Fruit fly (Drosophila melanogaster) whole organism, embryonic: ENCODE results near the gene CG43116.

Source experiments
- CG12219 ChIP-seq: fragments of 200-800 bp; sonication (Bioruptor generic); optimal IDR thresholded peaks from 3 replicates; lab custom pipeline; 2018; ENCODE audit warnings: missing biosample characterization, mild to moderate bottlenecking, missing genetic modification characterization
- CG12744 ChIP-seq: fragments of 200-800 bp; sonication (Bioruptor generic); optimal IDR thresholded peaks from 2 replicates; lab custom pipeline; 2016; ENCODE audit warnings: missing biosample characterization, missing genetic modification characterization
- CG13123 ChIP-seq: fragments of 200-800 bp; sonication (Bioruptor generic); optimal IDR thresholded peaks from 2 replicates; lab custom pipeline; 2016; ENCODE audit warnings: missing biosample characterization, missing genetic modification characterization
- CG14441 ChIP-seq: fragments of 200-800 bp; sonication (Bioruptor generic); IDR thresholded peaks from 2 replicates; pipeline ENCODE4 v1.3.6; 2022; ENCODE audit warnings: missing biosample characterization, missing genetic modification characterization
- CG14667 ChIP-seq: fragments of 200-800 bp; sonication (Bioruptor generic); IDR thresholded peaks from 2 replicates; pipeline ENCODE4 v1.3.6; 2022; ENCODE audit warnings: missing biosample characterization, missing genetic modification characterization
- CG16815 ChIP-seq: fragments of 200-800 bp; sonication (Bioruptor generic); optimal IDR thresholded peaks from 3 replicates; lab custom pipeline; 2017; ENCODE audit warnings: missing biosample characterization, mild to moderate bottlenecking, missing genetic modification characterization
- CG2712 ChIP-seq: fragments of 200-800 bp; optimal IDR thresholded peaks from 3 replicates; lab custom pipeline; 2019; ENCODE audit warnings: missing biosample characterization, mild to moderate bottlenecking, missing genetic modification characterization, moderate library complexity
- CG3407 ChIP-seq: fragments of 200-800 bp; sonication (Bioruptor generic); optimal IDR thresholded peaks from 2 replicates; lab custom pipeline; 2018; ENCODE audit warnings: missing biosample characterization, mild to moderate bottlenecking, missing genetic modification characterization
- CG3726 ChIP-seq: fragments of 200-800 bp; sonication (Bioruptor generic); IDR thresholded peaks from 3 replicates; pipeline ENCODE4, ENCODE4 v1.3.6; 2022; ENCODE audit warnings: missing biosample characterization, missing genetic modification characterization
- CG4328 ChIP-seq: fragments of 200-800 bp; sonication (Bioruptor generic); optimal IDR thresholded peaks from 3 replicates; lab custom pipeline; 2017; ENCODE audit warnings: missing biosample characterization, missing genetic modification reagents, missing genetic modification characterization
- CG4707 ChIP-seq: fragments of 200-800 bp; sonication (Bioruptor generic); optimal IDR thresholded peaks from 2 replicates; lab custom pipeline; 2018; ENCODE audit warnings: missing biosample characterization, mild to moderate bottlenecking, missing genetic modification characterization, moderate library complexity
- CG4820 ChIP-seq: fragments of 200-800 bp; sonication (Bioruptor generic); optimal IDR thresholded peaks from 3 replicates; lab custom pipeline; 2016; ENCODE audit warnings: missing biosample characterization, missing genetic modification characterization
- CG4854 ChIP-seq: fragments of 200-800 bp; sonication (Bioruptor generic); optimal IDR thresholded peaks from 2 replicates; lab custom pipeline; 2016; ENCODE audit warnings: missing biosample characterization, missing genetic modification characterization, inconsistent platforms
- CG5953 ChIP-seq: fragments of 200-800 bp; sonication (Bioruptor generic); IDR thresholded peaks from 2 replicates; pipeline ENCODE4 v1.3.6; 2022; ENCODE audit warnings: missing biosample characterization, missing genetic modification characterization
- CG7839 ChIP-seq: fragments of 200-800 bp; sonication (Bioruptor generic); optimal IDR thresholded peaks from 3 replicates; lab custom pipeline; 2018; ENCODE audit warnings: missing biosample characterization, mild to moderate bottlenecking, missing genetic modification characterization, moderate library complexity
- CG9817 ChIP-seq: fragments of 200-800 bp; sonication (Bioruptor generic); optimal IDR thresholded peaks from 2 replicates; lab custom pipeline; 2018; ENCODE audit warnings: missing biosample characterization, mild to moderate bottlenecking, missing genetic modification characterization, moderate library complexity
- Dip3 ChIP-seq: fragments of 200-800 bp; sonication (Bioruptor generic); optimal IDR thresholded peaks from 3 replicates; lab custom pipeline; 2016; ENCODE audit warnings: missing biosample characterization, missing genetic modification characterization
- Dp ChIP-seq: fragments of 200-800 bp; sonication (Bioruptor generic); optimal IDR thresholded peaks from 2 replicates; lab custom pipeline; 2018; ENCODE audit warnings: missing biosample characterization, mild to moderate bottlenecking, missing genetic modification characterization, moderate library complexity
- Dref ChIP-seq: fragments of 200-800 bp; sonication (Bioruptor generic); IDR thresholded peaks from 2 replicates; pipeline ENCODE4 v1.3.6; 2022; ENCODE audit warnings: missing biosample characterization, missing genetic modification characterization
- Elba2 ChIP-seq: fragments of 200-800 bp; sonication (Bioruptor generic); optimal IDR thresholded peaks from 3 replicates; lab custom pipeline; 2016; ENCODE audit warnings: missing biosample characterization, missing genetic modification characterization
- Fer1 ChIP-seq: fragments of 200-800 bp; sonication (Bioruptor generic); optimal IDR thresholded peaks from 2 replicates; lab custom pipeline; 2017; ENCODE audit warnings: missing biosample characterization, mild to moderate bottlenecking, missing genetic modification characterization
- Gug ChIP-seq: fragments of 200-800 bp; sonication (Bioruptor generic); IDR thresholded peaks from 4 replicates; pipeline ENCODE4 v1.3.6; 2022; ENCODE audit warnings: missing biosample characterization, missing genetic modification characterization
- HLH54F ChIP-seq: fragments of 200-800 bp; sonication (Bioruptor generic); optimal IDR thresholded peaks from 3 replicates; lab custom pipeline; 2016; ENCODE audit warnings: missing biosample characterization, missing genetic modification characterization
- HLHmδ ChIP-seq: fragments of 200-800 bp; sonication (Bioruptor generic); optimal IDR thresholded peaks from 2 replicates; lab custom pipeline; 2018; ENCODE audit warnings: missing biosample characterization, mild to moderate bottlenecking, missing genetic modification characterization, moderate library complexity
- HmgD ChIP-seq: fragments of 200-800 bp; sonication (Bioruptor generic); optimal IDR thresholded peaks from 3 replicates; lab custom pipeline; 2016; ENCODE audit warnings: missing biosample characterization, missing genetic modification characterization
- HmgZ ChIP-seq: fragments of 200-800 bp; sonication (Bioruptor generic); optimal IDR thresholded peaks from 2 replicates; lab custom pipeline; 2018; ENCODE audit warnings: missing biosample characterization, mild to moderate bottlenecking, missing genetic modification characterization
- Hsf ChIP-seq: fragments of 200-800 bp; sonication (Bioruptor generic); optimal IDR thresholded peaks from 3 replicates; lab custom pipeline; 2016; ENCODE audit warnings: missing biosample characterization, missing genetic modification characterization
- Med ChIP-seq: fragments of 200-800 bp; sonication (Bioruptor generic); peaks from one replicate; lab custom pipeline; 2016; ENCODE audit warnings: missing biosample characterization, missing genetic modification characterization, mild to moderate bottlenecking, inconsistent platforms, moderate library complexity
- NC2β ChIP-seq: fragments of 200-800 bp; sonication (Bioruptor generic); optimal IDR thresholded peaks from 2 replicates; lab custom pipeline; 2016; ENCODE audit warnings: missing biosample characterization, missing genetic modification characterization
- al ChIP-seq: fragments of 200-800 bp; sonication (Bioruptor generic); IDR thresholded peaks from 2 replicates; pipeline ENCODE4 v1.3.6; 2022; ENCODE audit warnings: missing biosample characterization, missing genetic modification characterization
- ash1 ChIP-seq: fragments of 200-800 bp; sonication (Bioruptor generic); optimal IDR thresholded peaks from 2 replicates; lab custom pipeline; 2018; ENCODE audit warnings: missing biosample characterization, mild to moderate bottlenecking, missing genetic modification characterization
- crc ChIP-seq: fragments of 200-800 bp; sonication (Bioruptor generic); optimal IDR thresholded peaks from 2 replicates; lab custom pipeline; 2016; ENCODE audit warnings: missing biosample characterization, missing genetic modification characterization
- croc ChIP-seq: fragments of 200-800 bp; sonication (Bioruptor generic); conservative IDR thresholded peaks from 3 replicates; pipeline ENCODE4 v1.3.6; 2022; ENCODE audit warnings: missing biosample characterization, missing genetic modification characterization
- da ChIP-seq: fragments of 200-800 bp; sonication (Bioruptor generic); optimal IDR thresholded peaks from 2 replicates; lab custom pipeline; 2016; ENCODE audit warnings: missing biosample characterization, missing genetic modification characterization
- gfzf ChIP-seq: fragments of 200-800 bp; sonication (Bioruptor generic); optimal IDR thresholded peaks from 2 replicates; lab custom pipeline; 2016; ENCODE audit warnings: missing biosample characterization, mild to moderate bottlenecking, missing genetic modification characterization, moderate library complexity
- grn ChIP-seq: fragments of 200-800 bp; sonication (Bioruptor generic); optimal IDR thresholded peaks from 3 replicates; lab custom pipeline; 2017; ENCODE audit warnings: missing biosample characterization, missing genetic modification characterization
- hb ChIP-seq: fragments of 200-800 bp; sonication (Bioruptor generic); IDR thresholded peaks from 3 replicates; pipeline ENCODE4 v1.3.6; 2022; ENCODE audit warnings: missing biosample characterization, missing genetic modification characterization; ENCODE audit not compliant: partially characterized antibody
- lbe ChIP-seq: fragments of 200-800 bp; sonication (Bioruptor generic); optimal IDR thresholded peaks from 2 replicates; lab custom pipeline; 2016; ENCODE audit warnings: missing biosample characterization, mild to moderate bottlenecking, missing genetic modification characterization
- mirr ChIP-seq: fragments of 200-800 bp; sonication (Bioruptor generic); optimal IDR thresholded peaks from 3 replicates; lab custom pipeline; 2018; ENCODE audit warnings: missing biosample characterization, mild to moderate bottlenecking, missing genetic modification characterization
- mld ChIP-seq: fragments of 200-800 bp; sonication (Bioruptor generic); IDR thresholded peaks from 3 replicates; pipeline ENCODE4 v1.3.6; 2022; ENCODE audit warnings: missing biosample characterization, missing genetic modification characterization; ENCODE audit not compliant: partially characterized antibody
- nmo ChIP-seq: fragments of 200-800 bp; sonication (Bioruptor generic); optimal IDR thresholded peaks from 2 replicates; lab custom pipeline; 2018; ENCODE audit warnings: missing biosample characterization, mild to moderate bottlenecking, missing genetic modification characterization, moderate library complexity
- pfk ChIP-seq: fragments of 200-800 bp; sonication (Bioruptor generic); optimal IDR thresholded peaks from 2 replicates; lab custom pipeline; 2018; ENCODE audit warnings: missing biosample characterization, mild to moderate bottlenecking, missing genetic modification characterization, moderate library complexity
- pita ChIP-seq: fragments of 200-800 bp; sonication (Bioruptor generic); optimal IDR thresholded peaks from 2 replicates; lab custom pipeline; 2017; ENCODE audit warnings: missing biosample characterization, mild to moderate bottlenecking, missing genetic modification characterization
- sc ChIP-seq, 3 experiments: fragments of >200 bp in 2 of 3; fragments of 200-800 bp in 1 of 3; sonication (Bioruptor generic) in 1 of 3; optimal IDR thresholded peaks; 2 replicates in 2 of 3; 3 replicates in 1 of 3; lab custom pipeline; 2017; ENCODE audit warnings: mild to moderate bottlenecking in 1 of 3, missing biosample characterization in 1 of 3, missing genetic modification characterization in 1 of 3, missing genetic modification reagents in 1 of 3
- seq ChIP-seq: fragments of 200-800 bp; sonication (Bioruptor generic); IDR thresholded peaks from 2 replicates; pipeline ENCODE4 v1.3.6; 2022; ENCODE audit warnings: missing biosample characterization, missing genetic modification characterization
- sob ChIP-seq: fragments of 200-800 bp; sonication (Bioruptor generic); IDR thresholded peaks from 2 replicates; pipeline ENCODE4 v1.3.6; 2022; ENCODE audit warnings: missing biosample characterization, missing genetic modification characterization
- stc ChIP-seq: fragments of 200-800 bp; sonication (Bioruptor generic); IDR thresholded peaks from 2 replicates; pipeline ENCODE4 v1.3.6; 2022; ENCODE audit warnings: missing biosample characterization, missing genetic modification characterization
- tx ChIP-seq: fragments of 200-800 bp; sonication (Bioruptor generic); optimal IDR thresholded peaks from 2 replicates; lab custom pipeline; 2016; ENCODE audit warnings: missing biosample characterization, missing genetic modification characterization
- z ChIP-seq: fragments of 200-800 bp; sonication (Bioruptor generic); IDR thresholded peaks from 3 replicates; pipeline ENCODE4 v1.3.6; 2022; ENCODE audit warnings: missing biosample characterization, missing genetic modification characterization

The CG43116 gene

DNA sequence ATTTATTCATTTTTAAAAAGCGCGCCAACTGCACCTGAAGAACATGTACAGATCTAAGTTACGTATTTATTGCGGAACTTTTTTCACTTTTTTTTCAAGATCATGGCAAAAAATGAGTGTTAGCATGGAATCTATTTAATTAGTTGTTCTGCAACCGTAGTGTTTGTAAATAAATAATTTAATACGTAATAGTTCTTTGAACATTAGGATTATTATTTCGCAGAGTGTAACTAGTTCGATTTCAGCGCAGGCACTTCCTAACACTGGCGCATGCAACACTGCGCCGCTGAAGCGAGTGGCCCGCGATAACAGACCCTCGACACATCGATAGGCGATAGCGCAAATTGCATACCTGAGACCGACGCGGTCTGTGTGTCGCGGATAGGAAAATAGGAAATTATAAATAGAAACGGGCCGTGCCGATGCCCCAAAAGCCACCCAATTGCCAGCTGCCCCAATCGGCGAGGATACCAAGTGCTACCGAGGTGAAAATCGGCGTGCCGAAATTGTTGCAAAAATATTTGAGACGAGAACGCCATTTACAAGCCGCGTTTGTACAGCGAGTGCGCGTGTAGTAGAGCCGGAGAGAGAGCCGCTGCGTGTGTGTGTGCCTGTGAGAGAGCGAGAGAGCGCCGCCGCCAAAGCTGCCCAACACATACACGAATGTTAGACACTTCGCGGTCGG, 44.8 kb upstream of the CG43116 start, which contains the start of gene gro (continued):
- TF ChIP-seq sob (GFP tag; lab: Robert Waterston, UW) = peak; percentile 91
- TF ChIP-seq CG9817 (tag; lab: Kevin White, UChicago) = peak; percentile 75
- TF ChIP-seq CG12744 (GFP tag; lab: Kevin White, UChicago) = peak; percentile 65
- TF ChIP-seq CG7839 (tag; lab: Kevin White, UChicago) = peak; percentile 47
- peak; percentile 74 for TF ChIP-seq nmo (GFP tag; lab: Kevin White, UChicago)
- TF ChIP-seq sc (optimal IDR thresholded peaks at IDR 0.05; lab: Kevin White, UChicago) = no peak
- TF ChIP-seq sc (GFP tag; optimal IDR thresholded peaks at IDR 0.05; lab: Kevin White, UChicago) = no peak
- TF ChIP-seq pfk (GFP tag; lab: Kevin White, UChicago) = peak; percentile 31
- peak; percentile 99 for TF ChIP-seq Dref
- no peak for TF ChIP-seq pita (GFP tag; lab: Kevin White, UChicago)
- TF ChIP-seq da (GFP tag; lab: Kevin White, UChicago) = peak; percentile 55
- peak; percentile 23 for TF ChIP-seq CG12219 (GFP tag; lab: Kevin White, UChicago)
- no peak for TF ChIP-seq CG4707 (GFP tag; lab: Kevin White, UChicago)
- TF ChIP-seq Hsf (GFP tag; lab: Kevin White, UChicago) = peak; percentile 78
- peak; percentile 72 for TF ChIP-seq CG4854 (GFP tag; lab: Kevin White, UChicago)
- peak; percentile 66 for TF ChIP-seq CG2712 (tag; lab: Kevin White, UChicago)
- no peak for TF ChIP-seq seq
- TF ChIP-seq Dp (GFP tag; lab: Kevin White, UChicago) = peak; percentile 87
- TF ChIP-seq hb = peak; percentile 81
- peak; percentile 40 for TF ChIP-seq gfzf (GFP tag; lab: Kevin White, UChicago)
- TF ChIP-seq HmgD (GFP tag; lab: Kevin White, UChicago) = peak; percentile 68
- peak; percentile 98 for TF ChIP-seq Med (GFP tag; lab: Kevin White, UChicago)
- peak; percentile 49 for TF ChIP-seq Fer1 (GFP tag; lab: Kevin White, UChicago)
- TF ChIP-seq CG5953 (GFP tag; lab: Robert Waterston, UW) = no peak
- peak; percentile 36 for TF ChIP-seq ash1
- peak; percentile 49 for TF ChIP-seq CG13123 (GFP tag; lab: Kevin White, UChicago)
- TF ChIP-seq CG16815 (GFP tag; lab: Kevin White, UChicago) = peak; percentile 38
- TF ChIP-seq CG3407 = peak; percentile 50
- TF ChIP-seq HmgZ (tag; lab: Kevin White, UChicago) = peak; percentile 83
- peak; percentile 66 for TF ChIP-seq mirr (GFP tag; lab: Kevin White, UChicago)
- peak; percentile 68 for TF ChIP-seq mld (GFP tag; lab: Robert Waterston, UW)
- peak; percentile 46 for TF ChIP-seq tx (GFP tag; lab: Kevin White, UChicago)
- peak; percentile 49 for TF ChIP-seq lbe (GFP tag; lab: Kevin White, UChicago)
- peak; percentile 47 for TF ChIP-seq CG4820
- peak; percentile 34; the same call in 2 of the 3 replicates for TF ChIP-seq croc (GFP tag; lab: Robert Waterston, UW)
- TF ChIP-seq z = no peak
- TF ChIP-seq NC2β = peak; percentile 81
- peak; percentile 75 for TF ChIP-seq Dip3 (GFP tag; lab: Kevin White, UChicago)
- peak; percentile 49; the same call in 1 of the 2 replicates for TF ChIP-seq stc (GFP tag; lab: Robert Waterston, UW)
- TF ChIP-seq Elba2 (GFP tag; lab: Kevin White, UChicago) = peak; percentile 91
- TF ChIP-seq CG14667 (GFP tag; lab: Robert Waterston, UW) = peak; percentile 34; the same call in 1 of the 2 replicates
- no peak for TF ChIP-seq CG3726 (GFP tag; lab: Robert Waterston, UW)
- peak; percentile 30 for TF ChIP-seq CG4328 (GFP tag; lab: Kevin White, UChicago)
- peak; percentile 89 for TF ChIP-seq HLHmδ
- TF ChIP-seq Gug (GFP tag; lab: Robert Waterston, UW) = peak; percentile 55; the same call in 3 of the 4 replicates
- TF ChIP-seq CG14441 (GFP tag; lab: Robert Waterston, UW) = peak; percentile 55
- TF ChIP-seq HLH54F (GFP tag; lab: Kevin White, UChicago) = peak; percentile 74
- peak; percentile 54 for TF ChIP-seq crc (GFP tag; lab: Kevin White, UChicago)
- TF ChIP-seq grn = peak; percentile 27
- peak; percentile 53 for TF ChIP-seq al (GFP tag; lab: Robert Waterston, UW)
